Worm (Caenorhabditis elegans): ENCODE data around the gene cri-3.

ce11 chrIII:3395874-3396467, at the start of gene cri-3:
- no peak for TF ChIP-seq elt-3 (tag; optimal IDR thresholded peaks at IDR 0.05)
- no peak for TF ChIP-seq lin-13 (tag; optimal IDR thresholded peaks at IDR 0.05)
- TF ChIP-seq nhr-12 (tag; optimal IDR thresholded peaks at IDR 0.05) = no peak
- no peak for TF ChIP-seq mab-5 (tag; optimal IDR thresholded peaks at IDR 0.05)
- no peak for TF ChIP-seq mep-1 (tag; optimal IDR thresholded peaks at IDR 0.05)
